Worm (Caenorhabditis elegans) whole organism, L2 larva: Measurements from ENCODE around the gene K12H6.12.

Source experiments
- C34F6.9 ChIP-seq: fragments of 150-350 bp; optimal IDR thresholded peaks from 2 replicates; lab custom pipeline; 2014; ENCODE audit warnings: missing biosample characterization, missing genetic modification characterization
- F13H6.1 ChIP-seq: sonication (generic microtip); optimal IDR thresholded peaks from 2 replicates; lab custom pipeline; 2016; ENCODE audit warnings: missing genetic modification characterization, missing compliant biosample characterization
- R02D3.7 ChIP-seq: fragments of 150-350 bp; optimal IDR thresholded peaks from 2 replicates; lab custom pipeline; 2014; ENCODE audit warnings: missing biosample characterization, missing genetic modification characterization
- Y55F3AM.14 ChIP-seq: fragments of 200-800 bp; sonication (Bioruptor generic); optimal IDR thresholded peaks from 2 replicates; lab custom pipeline; 2018; ENCODE audit warnings: mild to moderate bottlenecking, missing genetic modification characterization, missing compliant biosample characterization
- ama-1 ChIP-seq: fragments of 150-350 bp; optimal IDR thresholded peaks from 2 replicates; lab custom pipeline; 2018; ENCODE audit warnings: inconsistent platforms
- ceh-82 ChIP-seq: fragments of 150-350 bp; optimal IDR thresholded peaks from 2 replicates; lab custom pipeline; 2014; ENCODE audit warnings: missing biosample characterization, missing genetic modification characterization
- crh-2 ChIP-seq: sonication (generic microtip); optimal IDR thresholded peaks from 2 replicates; lab custom pipeline; 2017; ENCODE audit warnings: missing biosample characterization, missing genetic modification characterization
- dmd-4 ChIP-seq: sonication (generic microtip); optimal IDR thresholded peaks from 2 replicates; lab custom pipeline; 2017; ENCODE audit warnings: missing biosample characterization, missing genetic modification characterization
- egl-27 ChIP-seq: sonication (generic microtip); optimal IDR thresholded peaks from 3 replicates; lab custom pipeline; 2017; ENCODE audit warnings: missing biosample characterization, missing genetic modification reagents, missing genetic modification characterization
- elt-3 ChIP-seq: sonication (generic microtip); optimal IDR thresholded peaks from 2 replicates; lab custom pipeline; 2017; ENCODE audit warnings: missing biosample characterization, missing genetic modification characterization
- gmeb-1 ChIP-seq: fragments of 150-350 bp; optimal IDR thresholded peaks from 2 replicates; lab custom pipeline; 2014; ENCODE audit warnings: missing biosample characterization, missing genetic modification characterization
- lin-39 ChIP-seq: fragments of 150-350 bp; optimal IDR thresholded peaks from 2 replicates; lab custom pipeline; 2014; ENCODE audit warnings: missing biosample characterization, missing genetic modification reagents, missing genetic modification characterization
- lsy-2 ChIP-seq, 2 experiments: fragments of 150-350 bp in 1 of 2; sonication (generic microtip) in 1 of 2; optimal IDR thresholded peaks; 2 replicates each; lab custom pipeline; 2014 to 2017; ENCODE audit warnings: missing biosample characterization in 2 of 2, missing genetic modification characterization in 2 of 2
- mab-5 ChIP-seq: fragments of 150-350 bp; optimal IDR thresholded peaks from 2 replicates; lab custom pipeline; 2014; ENCODE audit warnings: missing biosample characterization, missing genetic modification characterization
- mbf-1 ChIP-seq: sonication (generic microtip); optimal IDR thresholded peaks from 2 replicates; lab custom pipeline; 2017; ENCODE audit warnings: missing biosample characterization, missing genetic modification characterization
- nhr-10 ChIP-seq: sonication (generic microtip); optimal IDR thresholded peaks from 2 replicates; lab custom pipeline; 2017; ENCODE audit warnings: missing biosample characterization, missing genetic modification characterization
- nhr-11 ChIP-seq: fragments of 150-350 bp; optimal IDR thresholded peaks from 2 replicates; lab custom pipeline; 2014; ENCODE audit warnings: missing biosample characterization, missing genetic modification characterization
- nhr-12 ChIP-seq: fragments of 150-350 bp; optimal IDR thresholded peaks from 2 replicates; lab custom pipeline; 2014; ENCODE audit warnings: missing biosample characterization, missing genetic modification characterization
- nhr-129 ChIP-seq: fragments of 150-350 bp; optimal IDR thresholded peaks from 2 replicates; lab custom pipeline; 2014; ENCODE audit warnings: missing biosample characterization, missing genetic modification characterization
- nhr-21 ChIP-seq: fragments of 150-350 bp; optimal IDR thresholded peaks from 2 replicates; lab custom pipeline; 2014; ENCODE audit warnings: missing biosample characterization, missing genetic modification characterization
- nhr-237 ChIP-seq: fragments of 150-350 bp; optimal IDR thresholded peaks from 2 replicates; lab custom pipeline; 2014; ENCODE audit warnings: missing biosample characterization, missing genetic modification characterization
- nhr-25 ChIP-seq: fragments of 150-350 bp; sonication (generic microtip); optimal IDR thresholded peaks from 3 replicates; lab custom pipeline; 2014; ENCODE audit warnings: missing biosample characterization, missing genetic modification characterization
- nhr-77 ChIP-seq: fragments of 150-350 bp; optimal IDR thresholded peaks from 2 replicates; lab custom pipeline; 2014; ENCODE audit warnings: missing biosample characterization, missing genetic modification characterization
- skn-1 ChIP-seq: sonication (generic microtip); optimal IDR thresholded peaks from 2 replicates; lab custom pipeline; 2017; ENCODE audit warnings: missing biosample characterization, missing genetic modification characterization
- sma-3 ChIP-seq: sonication (generic microtip); optimal IDR thresholded peaks from 2 replicates; lab custom pipeline; 2016; ENCODE audit warnings: missing genetic modification reagents, missing genetic modification characterization, missing compliant biosample characterization
- sma-9 ChIP-seq, 2 experiments: fragments of 150-350 bp in 1 of 2; sonication (generic microtip) in 1 of 2; optimal IDR thresholded peaks; 2 replicates each; lab custom pipeline; 2014 to 2016; ENCODE audit warnings: missing genetic modification characterization in 2 of 2, mild to moderate bottlenecking in 1 of 2, missing biosample characterization in 1 of 2, missing compliant biosample characterization in 1 of 2, missing genetic modification reagents in 1 of 2, moderate library complexity in 1 of 2
- unc-39 ChIP-seq: fragments of 150-350 bp; optimal IDR thresholded peaks from 2 replicates; lab custom pipeline; 2014; ENCODE audit warnings: missing biosample characterization, missing genetic modification characterization
- unc-62 ChIP-seq: fragments of 150-350 bp; optimal IDR thresholded peaks from 2 replicates; lab custom pipeline; 2014; ENCODE audit warnings: missing biosample characterization, missing genetic modification reagents, missing genetic modification characterization
- ztf-1 ChIP-seq: fragments of 200-800 bp; sonication (Bioruptor generic); conservative IDR thresholded peaks from 2 replicates; pipeline ENCODE4 v1.3.6; 2022; ENCODE audit warnings: missing genetic modification characterization, missing compliant biosample characterization
- ztf-11 ChIP-seq: sonication (generic microtip); optimal IDR thresholded peaks from 2 replicates; lab custom pipeline; 2017; ENCODE audit warnings: missing biosample characterization, missing genetic modification characterization
- ztf-4 ChIP-seq: fragments of 150-350 bp; optimal IDR thresholded peaks from 2 replicates; lab custom pipeline; 2014; ENCODE audit warnings: missing biosample characterization, missing genetic modification characterization

The K12H6.12 gene

DNA sequence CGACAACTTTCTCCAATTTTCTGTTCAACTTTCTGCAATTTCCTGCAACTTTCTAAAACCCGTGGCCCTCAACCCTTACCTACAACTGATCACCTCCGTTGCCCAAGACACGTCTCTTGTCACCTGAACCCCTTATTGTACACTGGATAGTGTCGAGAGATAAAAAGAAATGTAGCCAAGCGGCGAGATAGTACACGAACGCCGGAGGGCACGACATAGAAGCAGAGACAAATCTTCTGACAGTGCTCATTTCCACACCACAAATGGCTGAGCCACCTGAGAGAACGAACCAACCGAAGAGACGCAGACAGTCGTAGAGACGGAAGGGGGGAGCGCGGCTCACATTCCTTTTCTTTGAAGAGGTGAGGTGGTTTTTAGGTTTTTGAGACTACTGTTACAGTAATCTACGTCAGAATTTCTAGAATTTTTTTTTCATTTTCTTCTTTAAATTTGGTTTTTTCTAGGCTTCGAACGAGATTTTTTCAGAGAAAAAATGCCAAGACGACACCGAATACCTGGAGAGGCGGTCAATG is at the start of gene K12H6.12:
TSS of gene K12H6.12 (plus strand) at position 483 of the 533 bp plus-strand sequence.
- TF ChIP-seq ama-1 (lab: Kevin White, UChicago): no peak
- TF ChIP-seq F13H6.1 (tag; lab: Kevin White, UChicago): peak; percentile 0

DNA sequence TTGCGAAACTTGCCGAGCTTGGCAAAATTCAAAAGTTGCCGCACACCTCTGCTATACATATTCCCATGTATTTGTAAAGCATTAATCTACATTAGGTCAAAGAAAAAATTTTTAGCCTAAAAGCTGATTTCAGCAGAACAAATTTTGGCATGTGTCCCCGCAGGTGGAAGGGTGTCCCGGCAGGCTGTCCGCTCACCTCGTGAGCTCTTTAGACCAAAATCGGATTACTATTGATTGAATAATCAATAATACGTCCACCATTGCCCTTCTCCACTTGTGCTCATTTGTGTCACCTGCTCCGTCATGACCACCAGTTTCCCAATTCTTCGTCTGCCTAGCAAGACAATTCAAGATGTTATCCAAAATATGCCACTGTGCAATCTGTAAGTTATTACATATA is 49.5 kb upstream of the K12H6.12 start, which contains the start of gene fbxb-107:
TSS of gene fbxb-107 (plus strand) at position 297 of the 400 bp plus-strand sequence.
- TF ChIP-seq sma-9 (GFP tag; optimal IDR thresholded peaks at IDR 0.05; lab: Kevin White, UChicago) (no peak), sma-9 (tag; optimal IDR thresholded peaks at IDR 0.05; lab: Kevin White, UChicago) (no peak), C34F6.9 (no peak), unc-62 (GFP tag; lab: Kevin White, UChicago) (no peak), nhr-11 (tag; lab: Kevin White, UChicago) (no peak), nhr-25 (tag; lab: Kevin White, UChicago) (no peak)

ce11 chrII:2762108-2762507 is 45.8 kb upstream of the K12H6.12 start, which contains the start of gene fbxb-106:
Gene fbxb-106 (plus strand): TSS chrII:2762408.
- no peak for TF ChIP-seq ztf-4
- no peak for TF ChIP-seq unc-39 (tag; lab: Kevin White, UChicago)
- TF ChIP-seq ztf-11 (tag; lab: Kevin White, UChicago): no peak
- no peak for TF ChIP-seq elt-3 (tag; lab: Kevin White, UChicago)
- no peak for TF ChIP-seq C34F6.9

DNA sequence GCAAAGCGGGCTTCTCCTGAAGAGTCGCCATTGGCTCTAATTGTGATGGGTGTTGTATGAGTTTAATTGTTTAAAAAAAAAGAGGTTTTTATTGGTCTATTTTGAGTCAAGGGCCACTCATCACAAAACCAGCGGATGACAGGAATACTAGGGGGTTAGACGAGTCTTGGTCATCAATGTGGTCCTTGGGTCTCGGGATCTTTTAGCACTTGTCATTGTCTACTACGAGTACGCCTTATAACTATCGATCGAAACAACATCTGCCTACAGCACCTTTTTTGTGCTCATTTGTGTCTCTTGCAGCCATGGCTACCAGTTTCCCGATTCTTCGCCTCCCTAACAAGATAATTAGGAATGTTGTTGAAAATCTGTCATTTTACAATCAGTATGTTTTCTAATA is 43.3 kb upstream of the K12H6.12 start, which contains the start of gene fbxb-108:
TSS of gene fbxb-108 (plus strand) at position 301 of the 400 bp plus-strand sequence.
- TF ChIP-seq nhr-77: no peak
- no peak for TF ChIP-seq nhr-10 (tag; lab: Kevin White, UChicago)
- no peak for TF ChIP-seq nhr-129 (tag; lab: Kevin White, UChicago)
- no peak for TF ChIP-seq sma-9 (GFP tag; optimal IDR thresholded peaks at IDR 0.05; lab: Kevin White, UChicago)
- no peak for TF ChIP-seq sma-9 (tag; optimal IDR thresholded peaks at IDR 0.05; lab: Kevin White, UChicago)
- TF ChIP-seq nhr-237 (tag; lab: Kevin White, UChicago): no peak
- TF ChIP-seq mbf-1 (tag; lab: Kevin White, UChicago): no peak
- no peak for TF ChIP-seq lin-39 (tag; lab: Kevin White, UChicago)
- no peak for TF ChIP-seq Y55F3AM.14 (GFP tag; lab: Kevin White, UChicago)
- no peak for TF ChIP-seq elt-3 (tag; lab: Kevin White, UChicago)

ce11 chrII:2766331-2766730 is 41.6 kb upstream of the K12H6.12 start, which contains the start of gene F08D12.15:
Gene F08D12.15 (plus strand): TSS chrII:2766631.
- TF ChIP-seq R02D3.7 (tag; lab: Kevin White, UChicago) (no peak), nhr-21 (tag; lab: Kevin White, UChicago) (no peak), dmd-4 (tag; lab: Kevin White, UChicago) (no peak), nhr-12 (tag; lab: Kevin White, UChicago) (no peak), ztf-4 (no peak), gmeb-1 (tag; lab: Kevin White, UChicago) (no peak), crh-2 (tag; lab: Kevin White, UChicago) (no peak), skn-1 (tag; lab: Kevin White, UChicago) (no peak), lsy-2 (tag; optimal IDR thresholded peaks at IDR 0.05; lab: Kevin White, UChicago) (no peak), nhr-77 (no peak)
- TF ChIP-seq, all 48 proteins: peak for 0

DNA sequence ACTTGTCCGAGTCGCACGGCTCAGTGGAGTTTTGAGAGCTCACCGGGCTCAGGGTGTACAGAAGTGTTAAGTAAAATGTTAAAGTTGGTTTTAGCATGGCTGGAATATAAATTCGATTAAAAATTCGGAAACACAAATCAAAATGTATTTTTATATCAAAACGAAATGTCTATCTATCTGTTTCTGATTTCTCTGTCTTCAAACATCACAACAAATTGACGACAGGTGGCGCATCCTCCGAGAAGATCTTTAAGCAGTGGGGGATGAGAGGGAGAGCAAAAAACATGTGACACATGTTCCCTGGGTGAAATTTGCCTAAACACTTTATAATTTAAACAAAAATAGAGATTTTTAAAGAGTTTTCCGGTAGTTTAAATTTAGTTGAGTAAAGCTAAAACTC is 38.9 kb upstream of the K12H6.12 start, which contains the start of gene F08D12.7:
TSS of gene F08D12.7 (minus strand) at position 101 of the 400 bp plus-strand sequence.
- TF ChIP-seq mab-5 (no peak), F13H6.1 (tag; lab: Kevin White, UChicago) (no peak), C34F6.9 (no peak), skn-1 (tag; lab: Kevin White, UChicago) (no peak), lin-39 (tag; lab: Kevin White, UChicago) (no peak), nhr-10 (tag; lab: Kevin White, UChicago) (no peak), ztf-1 (no peak), egl-27 (tag; lab: Kevin White, UChicago) (no peak), mbf-1 (tag; lab: Kevin White, UChicago) (no peak), nhr-129 (tag; lab: Kevin White, UChicago) (no peak), nhr-237 (tag; lab: Kevin White, UChicago) (no peak), ztf-11 (tag; lab: Kevin White, UChicago) (no peak), ztf-4 (no peak), nhr-77 (no peak), ceh-82 (tag; lab: Kevin White, UChicago) (no peak), sma-3 (GFP tag; lab: Kevin White, UChicago) (no peak), R02D3.7 (tag; lab: Kevin White, UChicago) (no peak)
